Worm (Caenorhabditis elegans): Measurements from ENCODE around the gene max-1.

The max-1 gene

ce11 chrV:13131487-13131886, 11.5 kb upstream of the max-1 start:
- TF ChIP-seq elt-3 (tag; optimal IDR thresholded peaks at IDR 0.05) (no peak), lin-39 (tag; optimal IDR thresholded peaks at IDR 0.05) (no peak), lsy-2 (tag; optimal IDR thresholded peaks at IDR 0.05) (peak in 1 of 2 experiments; percentile 51), egl-27 (tag; optimal IDR thresholded peaks at IDR 0.05) (no peak), blmp-1 (tag; optimal IDR thresholded peaks at IDR 0.05) (peak; percentile 39)

DNA sequence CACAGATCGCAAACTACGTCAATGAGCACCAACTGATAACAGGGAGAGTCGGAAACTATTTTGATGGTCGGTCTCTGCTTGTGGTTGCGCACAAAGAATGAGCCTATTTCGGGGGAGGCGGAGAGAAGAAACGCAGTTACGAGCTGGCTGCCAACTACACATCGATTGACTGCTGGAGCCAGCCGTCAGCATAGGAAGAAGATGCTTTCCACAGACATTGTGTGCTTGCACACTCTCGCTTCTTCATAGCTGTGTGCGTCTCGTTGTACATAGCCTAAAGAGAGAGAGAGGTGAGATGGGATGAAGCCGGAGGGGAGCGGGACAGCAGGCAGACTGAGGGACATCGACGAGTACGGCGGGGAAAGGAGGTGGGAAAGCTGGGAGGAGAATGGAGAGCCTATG, 10.4 kb upstream of the max-1 start:
- TF ChIP-seq ceh-90 (tag; optimal IDR thresholded peaks at IDR 0.05) (no peak), nhr-85 (tag) (no peak), ceh-8 (GFP tag; optimal IDR thresholded peaks at IDR 0.05) (no peak), pag-3 (tag; optimal IDR thresholded peaks at IDR 0.05; ENCODE audit: borderline replicate concordance, insufficient read depth) (no peak), xbp-1 (tag; optimal IDR thresholded peaks at IDR 0.05) (peak; percentile 36), alr-1 (tag; optimal IDR thresholded peaks at IDR 0.05; ENCODE audit: borderline replicate concordance) (no peak), aly-2 (tag; optimal IDR thresholded peaks at IDR 0.05) (no peak), tbx-2 (tag; optimal IDR thresholded peaks at IDR 0.05) (peak; percentile 47), grh-1 (GFP tag; IDR thresholded peaks at IDR 0.05) (no peak), ceh-82 (tag; optimal IDR thresholded peaks at IDR 0.05) (peak; percentile 23 to 68 (median 54)), ces-1 (GFP tag; optimal IDR thresholded peaks at IDR 0.05) (no peak), vab-15 (tag; optimal IDR thresholded peaks at IDR 0.05) (no peak), egl-13 (tag; optimal IDR thresholded peaks at IDR 0.05) (peak; percentile 57), ama-1 (optimal IDR thresholded peaks at IDR 0.05) (peak; percentile 33), rnt-1 (tag; optimal IDR thresholded peaks at IDR 0.05) (peak; percentile 42), ztf-11 (tag; optimal IDR thresholded peaks at IDR 0.05) (peak in 1 of 2 experiments; percentile 16), nhr-71 (tag; optimal IDR thresholded peaks at IDR 0.05) (peak; percentile 62), nhr-19 (GFP tag; conservative IDR thresholded peaks at IDR 0.05) (peak; percentile 52), F16B12.6 (tag; optimal IDR thresholded peaks at IDR 0.05) (no peak), nhr-11 (tag; optimal IDR thresholded peaks at IDR 0.05) (no peak), fos-1 (tag; optimal IDR thresholded peaks at IDR 0.05) (no peak), fkh-8 (tag; optimal IDR thresholded peaks at IDR 0.05) (peak; percentile 82), unc-30 (tag; optimal IDR thresholded peaks at IDR 0.05) (no peak), snpc-4 (tag; optimal IDR thresholded peaks at IDR 0.05) (no peak), nhr-237 (tag; optimal IDR thresholded peaks at IDR 0.05) (no peak), nhr-20 (tag; optimal IDR thresholded peaks at IDR 0.05) (peak; percentile 29), nhr-84 (tag; optimal IDR thresholded peaks at IDR 0.05) (no peak), sox-4 (tag; optimal IDR thresholded peaks at IDR 0.05) (no peak), mef-2 (tag; optimal IDR thresholded peaks at IDR 0.05) (peak; percentile 14), ets-5 (GFP tag; IDR thresholded peaks at IDR 0.05) (no peak), C16A3.4 (tag; optimal IDR thresholded peaks at IDR 0.05) (no peak), lin-13 (GFP tag; optimal IDR thresholded peaks at IDR 0.05) (no peak), nhr-47 (tag; optimal IDR thresholded peaks at IDR 0.05) (peak; percentile 49), mab-9 (GFP tag; IDR thresholded peaks at IDR 0.05) (no peak), Y116A8C.19 (tag; optimal IDR thresholded peaks at IDR 0.05; ENCODE audit: borderline replicate concordance) (no peak), unc-98 (GFP tag; IDR thresholded peaks at IDR 0.05) (no peak), lin-35 (GFP tag; optimal IDR thresholded peaks at IDR 0.05) (peak; percentile 38 to 41), swsn-7 (tag; optimal IDR thresholded peaks at IDR 0.05) (peak; percentile 57), sup-37 (GFP tag; optimal IDR thresholded peaks at IDR 0.05) (no peak), sptf-1 (tag; optimal IDR thresholded peaks at IDR 0.05) (no peak), elt-2 (tag; optimal IDR thresholded peaks at IDR 0.05) (peak; percentile 84), pax-3 (tag; optimal IDR thresholded peaks at IDR 0.05) (peak; percentile 26), unc-62 (GFP tag; optimal IDR thresholded peaks at IDR 0.05) (no peak), lir-3 (tag; optimal IDR thresholded peaks at IDR 0.05; ENCODE audit: poor library complexity) (no peak), tlp-1 (tag; optimal IDR thresholded peaks at IDR 0.05) (no peak), egl-27 (tag; optimal IDR thresholded peaks at IDR 0.05) (peak in 1 of 2 experiments; percentile 28), mdl-1 (tag; optimal IDR thresholded peaks at IDR 0.05) (peak in 1 of 2 experiments; percentile 12), unc-130 (tag; optimal IDR thresholded peaks at IDR 0.05) (no peak)

Data from whole organism, L1 larva.